Worm (Caenorhabditis elegans) whole organism, mixed stage, embryonic: Measurements from ENCODE around the gene Y22D7AR.6.

ENCODE experiments used
- flh-1 ChIP-seq: fragments of 200-800 bp; sonication (Bioruptor generic); optimal IDR thresholded peaks from 2 replicates; lab custom pipeline; 2018; ENCODE audit warnings: mild to moderate bottlenecking, missing genetic modification characterization, moderate library complexity, missing compliant biosample characterization
- lin-13 ChIP-seq: fragments of 150-350 bp; optimal IDR thresholded peaks from 2 replicates; lab custom pipeline; 2014; ENCODE audit warnings: missing biosample characterization, missing genetic modification characterization
- nhr-237 ChIP-seq: fragments of 150-350 bp; optimal IDR thresholded peaks from 2 replicates; lab custom pipeline; 2014; ENCODE audit warnings: missing biosample characterization, missing genetic modification characterization
- nhr-28 ChIP-seq: fragments of 150-350 bp; optimal IDR thresholded peaks from 2 replicates; lab custom pipeline; 2014; ENCODE audit warnings: missing biosample characterization, missing genetic modification characterization
- snpc-4 ChIP-seq: fragments of 150-350 bp; optimal IDR thresholded peaks from 2 replicates; lab custom pipeline; 2014; ENCODE audit warnings: missing biosample characterization, missing genetic modification characterization
- sptf-1 ChIP-seq: sonication (generic microtip); optimal IDR thresholded peaks from 2 replicates; lab custom pipeline; 2017; ENCODE audit warnings: mild to moderate bottlenecking, missing genetic modification characterization, moderate library complexity, missing compliant biosample characterization
- unc-39 ChIP-seq: fragments of 150-350 bp; optimal IDR thresholded peaks from 2 replicates; lab custom pipeline; 2014; ENCODE audit warnings: missing biosample characterization, missing genetic modification characterization

- no peak for TF ChIP-seq sptf-1
- no peak for TF ChIP-seq nhr-237 (tag; lab: Kevin White, UChicago)
- TF ChIP-seq flh-1 (GFP tag; lab: Kevin White, UChicago) = no peak
- TF ChIP-seq nhr-28 (tag; lab: Kevin White, UChicago) = no peak
- no peak for TF ChIP-seq snpc-4
- TF ChIP-seq unc-39 = no peak
- TF ChIP-seq lin-13 (tag; lab: Kevin White, UChicago) = no peak
These were observed 10.7 kb downstream of the Y22D7AR.6 start, which contains the start of gene Y22D7AR.3 for ce11 chrIII:1665799-1666308.
